Worm (Caenorhabditis elegans): ENCODE data around the gene C04A11.2.
A peak's percentile ranks its signal among the peaks of the same experiment; 100 is the strongest.

- TF ChIP-seq klf-2 (GFP tag; conservative IDR thresholded peaks at IDR 0.05): no peak
- no peak for TF ChIP-seq ref-1 (GFP tag; conservative IDR thresholded peaks at IDR 0.05)
- TF ChIP-seq flt-1 (GFP tag; IDR thresholded peaks at IDR 0.05): 0 out of 2 replicates have a peak, but pooled peaks have one; percentile 44
- no peak for TF ChIP-seq cog-1 (tag; optimal IDR thresholded peaks at IDR 0.05)
- no peak for TF ChIP-seq tab-1 (GFP tag; IDR thresholded peaks at IDR 0.05)
- TF ChIP-seq ztf-23 (GFP tag; IDR thresholded peaks at IDR 0.05): no peak
These were observed 28.9 kb upstream of the C04A11.2 start for ce11 chrX:13697520-13697919.
